Fruit fly (Drosophila melanogaster) whole organism, prepupa: ENCODE results near the gene CG14551.

Experiments
- CG11762 ChIP-seq: fragments of 200-800 bp; sonication (Bioruptor generic); optimal IDR thresholded peaks from 3 replicates; lab custom pipeline; 2016; ENCODE audit warnings: missing biosample characterization, missing genetic modification characterization; ENCODE audit not compliant: insufficient read depth
- CG11902 ChIP-seq: fragments of 200-800 bp; sonication (Bioruptor generic); optimal IDR thresholded peaks from 3 replicates; lab custom pipeline; 2016; ENCODE audit warnings: missing biosample characterization, missing genetic modification characterization
- CG1621 ChIP-seq: fragments of 200-800 bp; sonication (Bioruptor generic); optimal IDR thresholded peaks from 3 replicates; lab custom pipeline; 2018; ENCODE audit warnings: missing biosample characterization, mild to moderate bottlenecking, missing genetic modification characterization
- CG31627 ChIP-seq: fragments of 200-800 bp; sonication (Bioruptor generic); optimal IDR thresholded peaks from 3 replicates; lab custom pipeline; 2016; ENCODE audit warnings: missing biosample characterization, missing genetic modification characterization
- CG6276 ChIP-seq: fragments of 200-800 bp; sonication (Bioruptor generic); optimal IDR thresholded peaks from 2 replicates; lab custom pipeline; 2017; ENCODE audit warnings: missing biosample characterization, mild to moderate bottlenecking, missing genetic modification characterization
- CG6854 ChIP-seq: fragments of 200-800 bp; sonication (Bioruptor generic); optimal IDR thresholded peaks from 2 replicates; lab custom pipeline; 2017; ENCODE audit warnings: missing biosample characterization, mild to moderate bottlenecking, missing genetic modification characterization
- CG8319 ChIP-seq: fragments of 200-800 bp; sonication (Bioruptor generic); optimal IDR thresholded peaks from 3 replicates; lab custom pipeline; 2016; ENCODE audit warnings: missing biosample characterization, missing genetic modification characterization
- Eip93F ChIP-seq: fragments of 200-800 bp; sonication (Bioruptor generic); optimal IDR thresholded peaks from 2 replicates; lab custom pipeline; 2016; ENCODE audit warnings: missing biosample characterization, mild to moderate bottlenecking, missing genetic modification characterization
- Ets96B ChIP-seq: fragments of 200-800 bp; optimal IDR thresholded peaks from 2 replicates; lab custom pipeline; 2019; ENCODE audit warnings: missing biosample characterization, mild to moderate bottlenecking, missing genetic modification characterization, moderate library complexity
- OdsH ChIP-seq: fragments of 200-800 bp; sonication (Bioruptor generic); optimal IDR thresholded peaks from 3 replicates; lab custom pipeline; 2016; ENCODE audit warnings: missing biosample characterization, missing genetic modification characterization
- dsx ChIP-seq: fragments of 200-800 bp; optimal IDR thresholded peaks from 3 replicates; lab custom pipeline; 2019; ENCODE audit warnings: missing biosample characterization, mild to moderate bottlenecking, missing genetic modification characterization, moderate library complexity; ENCODE audit not compliant: poor library complexity, severe bottlenecking
- eg ChIP-seq: fragments of 200-800 bp; sonication (Bioruptor generic); IDR thresholded peaks from 3 replicates; pipeline ENCODE4 v1.3.6; 2022; ENCODE audit warnings: missing biosample characterization, missing genetic modification characterization
- topi ChIP-seq: fragments of 200-800 bp; sonication (Bioruptor generic); optimal IDR thresholded peaks from 3 replicates; lab custom pipeline; 2016; ENCODE audit warnings: missing biosample characterization, missing genetic modification characterization

DNA sequence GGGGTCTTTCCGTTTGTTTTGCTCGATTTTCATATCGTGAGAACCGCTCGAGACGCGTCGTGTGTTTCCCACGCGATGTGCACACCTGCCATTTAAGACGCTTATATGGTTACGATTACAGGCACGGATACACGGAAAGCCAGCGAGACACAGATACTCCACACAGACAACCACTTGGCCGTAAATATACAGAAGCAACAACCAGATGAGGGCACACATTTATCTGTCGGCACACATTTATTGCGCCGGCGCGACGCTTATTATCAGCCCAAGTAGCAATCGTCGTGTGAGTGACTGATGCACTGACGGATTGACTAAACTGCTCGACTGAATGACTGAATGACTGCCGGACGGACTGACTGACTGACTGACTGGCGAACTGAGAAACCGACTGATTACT is 32.2 kb downstream of the CG14551 start:
- TF ChIP-seq CG1621 (tag; lab: Kevin White, UChicago) (no peak), OdsH (GFP tag; lab: Kevin White, UChicago) (no peak), topi (GFP tag; lab: Kevin White, UChicago) (no peak), dsx (GFP tag; lab: Kevin White, UChicago) (no peak), CG31627 (GFP tag; lab: Kevin White, UChicago) (no peak), CG8319 (GFP tag; lab: Kevin White, UChicago) (no peak), Ets96B (tag; lab: Kevin White, UChicago) (no peak), eg (GFP tag; lab: Robert Waterston, UW) (no peak), CG11762 (GFP tag; lab: Kevin White, UChicago) (no peak), CG6276 (no peak), CG11902 (GFP tag; lab: Kevin White, UChicago) (no peak), CG6854 (GFP tag; lab: Kevin White, UChicago) (no peak), Eip93F (GFP tag; lab: Kevin White, UChicago) (no peak)
